Worm (Caenorhabditis elegans) whole organism, midembryonic: Measurements from ENCODE around the gene srxa-9.
A peak's percentile ranks its signal among the peaks of the same experiment; 100 is the strongest.

Source experiments
- T22C8.4 ChIP-seq: fragments of 200-800 bp; sonication (Bioruptor generic); IDR thresholded peaks from 2 replicates; pipeline ENCODE4 v1.3.6; 2022; ENCODE audit warnings: missing genetic modification characterization, missing compliant biosample characterization
- cog-1 ChIP-seq: sonication (generic microtip); optimal IDR thresholded peaks from 2 replicates; lab custom pipeline; 2016; ENCODE audit warnings: missing genetic modification characterization, missing compliant biosample characterization
- flt-1 ChIP-seq: fragments of 200-800 bp; sonication (Bioruptor generic); IDR thresholded peaks from 2 replicates; pipeline ENCODE4 v1.3.6; 2022; ENCODE audit warnings: missing genetic modification characterization, missing compliant biosample characterization
- klf-2 ChIP-seq: fragments of 200-800 bp; sonication (Bioruptor generic); conservative IDR thresholded peaks from 2 replicates; pipeline ENCODE4 v1.3.6; 2022; ENCODE audit warnings: missing genetic modification reagents, missing genetic modification characterization, missing compliant biosample characterization
- med-1 ChIP-seq: sonication (generic microtip); optimal IDR thresholded peaks from 2 replicates; lab custom pipeline; 2017; ENCODE audit warnings: missing genetic modification characterization, mild to moderate bottlenecking, missing compliant biosample characterization, antibody characterized with exemption, missing genetic modification reagents; ENCODE audit not compliant: insufficient read depth
- ref-1 ChIP-seq: fragments of 200-800 bp; sonication (Bioruptor generic); conservative IDR thresholded peaks from 2 replicates; pipeline ENCODE4 v1.3.6; 2022; ENCODE audit warnings: missing genetic modification reagents, missing genetic modification characterization, missing compliant biosample characterization
- tab-1 ChIP-seq: fragments of 200-800 bp; sonication (Bioruptor generic); IDR thresholded peaks from 2 replicates; pipeline ENCODE4 v1.3.6; 2022; ENCODE audit warnings: missing genetic modification characterization, missing compliant biosample characterization
- ztf-23 ChIP-seq: fragments of 200-800 bp; sonication (Bioruptor generic); IDR thresholded peaks from 2 replicates; pipeline ENCODE4 v1.3.6; 2022; ENCODE audit warnings: missing genetic modification reagents, missing genetic modification characterization, missing compliant biosample characterization
- ztf-29 ChIP-seq: fragments of 200-800 bp; sonication (Bioruptor generic); IDR thresholded peaks from 2 replicates; pipeline ENCODE4 v1.3.6; 2022; ENCODE audit warnings: missing genetic modification reagents, missing genetic modification characterization, missing compliant biosample characterization

Gene srxa-9

ce11 chrX:15746705-15747104, at the start of gene srxa-9:
srxa-9 (plus strand) TSS chrX:15747005.
- no peak for TF ChIP-seq cog-1
- TF ChIP-seq klf-2 (GFP tag; lab: Robert Waterston, UW): no peak
- TF ChIP-seq flt-1: no peak
- no peak for TF ChIP-seq ztf-29 (GFP tag; lab: Robert Waterston, UW)
- TF ChIP-seq med-1 (GFP tag; lab: Kevin White, UChicago): no peak
- no peak for TF ChIP-seq tab-1 (GFP tag; lab: Robert Waterston, UW)
- TF ChIP-seq ztf-23 (GFP tag; lab: Robert Waterston, UW): no peak
- no peak for TF ChIP-seq ref-1 (GFP tag; lab: Robert Waterston, UW)
- TF ChIP-seq T22C8.4 (GFP tag; lab: Robert Waterston, UW): no peak

ce11 chrX:15700220-15700619, 46.6 kb upstream of the srxa-9 start:
- no peak for TF ChIP-seq tab-1 (GFP tag; lab: Robert Waterston, UW)
- TF ChIP-seq med-1 (GFP tag; lab: Kevin White, UChicago): no peak
- no peak for TF ChIP-seq T22C8.4 (GFP tag; lab: Robert Waterston, UW)

ce11 chrX:15704579-15705110, 42.2 kb upstream of the srxa-9 start:
- no peak for TF ChIP-seq ztf-29 (GFP tag; lab: Robert Waterston, UW)
- no peak for TF ChIP-seq cog-1
- TF ChIP-seq ztf-23 (GFP tag; lab: Robert Waterston, UW): no peak
- no peak for TF ChIP-seq ref-1 (GFP tag; lab: Robert Waterston, UW)
- TF ChIP-seq med-1 (GFP tag; lab: Kevin White, UChicago): no peak
- no peak for TF ChIP-seq T22C8.4 (GFP tag; lab: Robert Waterston, UW)
- TF ChIP-seq klf-2 (GFP tag; lab: Robert Waterston, UW): no peak
- no peak for TF ChIP-seq tab-1 (GFP tag; lab: Robert Waterston, UW)
- no peak for TF ChIP-seq flt-1

ce11 chrX:15706108-15706676, 40.6 kb upstream of the srxa-9 start:
- TF ChIP-seq cog-1 (no peak), ztf-23 (GFP tag; lab: Robert Waterston, UW) (no peak), ref-1 (GFP tag; lab: Robert Waterston, UW) (no peak), med-1 (GFP tag; lab: Kevin White, UChicago) (no peak), flt-1 (no peak)

- TF ChIP-seq flt-1 (peak; percentile 79; the same call in 1 of the 2 replicates), klf-2 (GFP tag; lab: Robert Waterston, UW) (no peak), tab-1 (GFP tag; lab: Robert Waterston, UW) (peak; percentile 75), cog-1 (peak; percentile 79)
Observed at ce11 chrX:15707366-15707892, 39.4 kb upstream of the srxa-9 start.

ce11 chrX:15707913-15708312, 38.9 kb upstream of the srxa-9 start, which contains the start of gene nhr-48:
nhr-48 (plus strand) TSS chrX:15708213.
- TF ChIP-seq med-1 (GFP tag; lab: Kevin White, UChicago) (no peak), ztf-23 (GFP tag; lab: Robert Waterston, UW) (no peak), tab-1 (GFP tag; lab: Robert Waterston, UW) (no peak), ref-1 (GFP tag; lab: Robert Waterston, UW) (no peak), cog-1 (no peak), flt-1 (no peak), T22C8.4 (GFP tag; lab: Robert Waterston, UW) (no peak), ztf-29 (GFP tag; lab: Robert Waterston, UW) (no peak), klf-2 (GFP tag; lab: Robert Waterston, UW) (no peak)

ce11 chrX:15709594-15709993, 37.2 kb upstream of the srxa-9 start:
- TF ChIP-seq ztf-23 (GFP tag; lab: Robert Waterston, UW) (no peak), tab-1 (GFP tag; lab: Robert Waterston, UW) (no peak), cog-1 (no peak), flt-1 (no peak), ref-1 (GFP tag; lab: Robert Waterston, UW) (no peak), med-1 (GFP tag; lab: Kevin White, UChicago) (no peak), ztf-29 (GFP tag; lab: Robert Waterston, UW) (no peak), T22C8.4 (GFP tag; lab: Robert Waterston, UW) (no peak), klf-2 (GFP tag; lab: Robert Waterston, UW) (no peak)

ce11 chrX:15713189-15713588, 33.6 kb upstream of the srxa-9 start:
- no peak for TF ChIP-seq ztf-23 (GFP tag; lab: Robert Waterston, UW)

- TF ChIP-seq ztf-29 (GFP tag; lab: Robert Waterston, UW) (no peak), klf-2 (GFP tag; lab: Robert Waterston, UW) (no peak), T22C8.4 (GFP tag; lab: Robert Waterston, UW) (no peak), med-1 (GFP tag; lab: Kevin White, UChicago) (no peak), cog-1 (no peak), flt-1 (no peak), ztf-23 (GFP tag; lab: Robert Waterston, UW) (no peak), ref-1 (GFP tag; lab: Robert Waterston, UW) (no peak), tab-1 (GFP tag; lab: Robert Waterston, UW) (no peak)
Observed at ce11 chrX:15716971-15717370, 29.8 kb upstream of the srxa-9 start.

- TF ChIP-seq T22C8.4 (GFP tag; lab: Robert Waterston, UW): no peak
- TF ChIP-seq med-1 (GFP tag; lab: Kevin White, UChicago): no peak
- TF ChIP-seq klf-2 (GFP tag; lab: Robert Waterston, UW): no peak
- TF ChIP-seq cog-1: no peak
- TF ChIP-seq tab-1 (GFP tag; lab: Robert Waterston, UW): no peak
- TF ChIP-seq flt-1: no peak
- no peak for TF ChIP-seq ztf-23 (GFP tag; lab: Robert Waterston, UW)
- TF ChIP-seq ref-1 (GFP tag; lab: Robert Waterston, UW): no peak
- no peak for TF ChIP-seq ztf-29 (GFP tag; lab: Robert Waterston, UW)
Observed at ce11 chrX:15718325-15718724, 28.5 kb upstream of the srxa-9 start, which contains the start of gene ZK662.6. ZK662.6 (plus strand) TSS chrX:15718625.
